Fruit fly (Drosophila melanogaster): ENCODE data around the gene dnd.

Gene dnd

DNA sequence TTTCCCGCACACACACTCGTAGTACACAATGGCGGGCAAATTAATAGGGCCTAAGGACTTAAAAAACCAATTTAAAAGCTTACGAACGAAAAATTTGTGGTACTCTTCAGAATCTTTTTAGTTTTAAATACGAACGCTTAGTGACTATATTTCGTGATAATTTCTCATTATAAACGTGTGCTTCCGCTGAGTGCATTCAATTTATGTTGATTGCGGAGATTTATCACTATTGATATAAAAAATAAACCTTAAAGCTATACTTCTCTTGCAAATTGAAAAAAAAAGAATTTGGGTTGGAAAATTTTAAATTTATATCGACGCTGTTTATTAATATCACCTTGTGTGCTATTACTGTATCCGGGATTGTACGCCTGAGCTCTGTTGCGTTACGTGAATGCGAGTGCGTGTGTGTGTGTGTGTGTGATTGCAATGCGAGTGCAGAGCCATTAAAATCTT lies 38.1 kb downstream of the dnd start (continued):
- peak; percentile 8 for TF ChIP-seq CG10462 (GFP tag; optimal IDR thresholded peaks at IDR 0.05)
- peak; percentile 53 for TF ChIP-seq ac (GFP tag; optimal IDR thresholded peaks at IDR 0.05)

DNA sequence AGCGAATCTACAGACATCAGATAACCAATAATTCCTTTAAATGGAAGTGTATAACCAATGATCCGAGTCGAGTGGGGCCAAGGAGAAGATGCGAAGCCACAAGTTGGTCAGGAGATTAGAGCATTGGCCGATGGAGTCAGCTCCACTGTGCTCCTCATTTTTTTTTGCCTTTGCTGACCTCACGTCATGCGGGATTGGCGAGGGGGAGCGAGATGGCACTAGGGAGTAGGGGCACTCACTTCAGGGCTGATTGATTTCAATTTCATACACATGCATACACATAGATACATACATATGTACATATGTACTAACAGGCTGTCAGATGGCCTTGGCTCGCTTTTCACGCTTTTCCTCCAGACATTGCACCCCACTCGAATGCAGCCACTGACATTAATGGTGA lies 38.9 kb downstream of the dnd start:
- no peak for TF ChIP-seq Stat92E (GFP tag; optimal IDR thresholded peaks at IDR 0.05)
- no peak for TF ChIP-seq repo (GFP tag; optimal IDR thresholded peaks at IDR 0.05)
- TF ChIP-seq sens (GFP tag), result peak; percentile 50
- TF ChIP-seq CG7786 (GFP tag; optimal IDR thresholded peaks at IDR 0.05), result no peak
- 0 out of 2 replicates have a peak, but pooled peaks have one; percentile 14 for TF ChIP-seq CG16779 (GFP tag; IDR thresholded peaks at IDR 0.05)
- TF ChIP-seq ttk (GFP tag; IDR thresholded peaks at IDR 0.05), result no peak
- no peak for TF ChIP-seq gcm (GFP tag; optimal IDR thresholded peaks at IDR 0.05)
- TF ChIP-seq Bdp1 (GFP tag; optimal IDR thresholded peaks at IDR 0.05), result no peak
- TF ChIP-seq NC2β (GFP tag; optimal IDR thresholded peaks at IDR 0.05), result no peak

DNA sequence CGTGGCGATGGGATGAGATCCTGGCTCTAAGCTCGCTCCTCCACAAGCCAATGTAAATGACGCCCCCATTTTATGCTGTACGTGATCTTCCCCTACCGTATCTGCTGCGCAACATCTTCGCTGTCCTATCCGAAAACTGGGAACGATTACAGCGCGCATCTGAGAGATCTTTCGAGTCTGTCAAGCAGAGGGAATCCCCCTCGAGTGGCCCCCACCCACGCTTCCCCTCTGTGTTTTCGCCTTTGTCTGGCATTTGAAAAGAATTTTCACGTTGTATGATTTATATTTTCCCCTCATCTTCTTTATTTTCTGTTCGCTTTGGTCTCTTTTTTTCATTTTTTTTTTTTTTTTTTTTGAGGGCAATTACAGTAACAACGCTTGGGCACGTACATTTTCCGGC lies 39.7 kb downstream of the dnd start:
- TF ChIP-seq CG32772 (GFP tag; IDR thresholded peaks at IDR 0.05) (peak; percentile 48; the same call in 1 of the 2 replicates), sd (tag; optimal IDR thresholded peaks at IDR 0.05) (peak; percentile 29), grn (GFP tag; optimal IDR thresholded peaks at IDR 0.05) (peak; percentile 36), crol (GFP tag; IDR thresholded peaks at IDR 0.05) (peak; percentile 65; the same call in 1 of the 2 replicates), CG2199 (GFP tag; IDR thresholded peaks at IDR 0.05) (0 out of 3 replicates have a peak, but pooled peaks have one; percentile 58), pros (GFP tag; optimal IDR thresholded peaks at IDR 0.05) (peak; percentile 4), Rfx (GFP tag; IDR thresholded peaks at IDR 0.05) (0 out of 2 replicates have a peak, but pooled peaks have one; percentile 10), prd (optimal IDR thresholded peaks at IDR 0.05) (no peak), prd (GFP tag; IDR thresholded peaks at IDR 0.05) (no peak), bcd (GFP tag; optimal IDR thresholded peaks at IDR 0.05) (no peak), repo (GFP tag; optimal IDR thresholded peaks at IDR 0.05) (no peak), ap (GFP tag; IDR thresholded peaks at IDR 0.05) (no peak), sr (GFP tag; IDR thresholded peaks at IDR 0.05) (peak; percentile 55; the same call in 2 of the 3 replicates)

DNA sequence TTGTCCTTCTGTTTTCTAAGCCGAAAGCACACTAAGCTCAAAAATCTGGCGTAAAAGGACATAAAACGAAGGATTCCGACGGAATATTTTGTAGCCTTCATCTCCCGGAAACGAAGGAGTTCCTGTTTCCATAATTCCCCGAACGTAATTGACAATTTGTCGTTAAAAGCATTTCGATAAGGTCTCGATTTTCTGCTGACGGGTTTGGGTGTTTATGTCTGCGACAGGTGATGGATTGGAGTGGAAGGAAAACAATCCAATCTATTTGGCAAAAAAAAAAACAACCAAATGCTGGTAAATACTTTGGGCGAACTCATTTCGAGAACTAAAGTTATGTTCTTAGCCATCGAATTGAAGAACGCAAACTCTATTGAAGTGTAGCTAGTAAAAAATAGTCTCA lies 40.6 kb downstream of the dnd start, which contains the start of gene Gr93d:
Gene Gr93d (minus strand): TSS at position 101 of the 400 bp plus-strand sequence.
- TF ChIP-seq CG12299 (tag; optimal IDR thresholded peaks at IDR 0.05) (no peak), E2f1 (GFP tag; IDR thresholded peaks at IDR 0.05) (no peak), ttk (GFP tag; IDR thresholded peaks at IDR 0.05) (no peak), CG31441 (GFP tag; IDR thresholded peaks at IDR 0.05) (no peak), CG31388 (GFP tag; optimal IDR thresholded peaks at IDR 0.05) (no peak), gro (GFP tag; optimal IDR thresholded peaks at IDR 0.05) (no peak), CG30403 (GFP tag; optimal IDR thresholded peaks at IDR 0.05) (no peak), ssp (GFP tag; IDR thresholded peaks at IDR 0.05) (no peak), maf-S (GFP tag; optimal IDR thresholded peaks at IDR 0.05) (no peak)

DNA sequence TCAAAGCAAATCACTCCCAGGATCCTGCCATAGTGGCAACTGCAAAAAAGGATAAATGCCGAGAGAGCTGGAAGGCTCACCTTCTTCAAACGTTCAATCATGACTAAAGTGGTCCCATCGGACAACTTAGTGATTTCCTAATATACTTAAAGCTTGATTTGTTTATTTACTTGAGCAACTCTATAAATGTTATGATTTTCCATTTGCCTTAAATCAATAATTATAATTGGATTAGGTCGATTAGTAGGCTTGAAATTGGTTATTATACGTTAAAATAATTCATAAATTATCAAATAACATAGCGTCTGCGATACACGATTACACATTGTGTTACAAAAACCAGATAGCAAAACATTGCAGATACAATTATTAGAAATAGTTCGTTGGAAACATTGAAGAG lies 42.0 kb downstream of the dnd start, which contains the start of gene Gr93c:
Gene Gr93c (minus strand): TSS at position 101 of the 400 bp plus-strand sequence.
- TF ChIP-seq mirr (GFP tag; optimal IDR thresholded peaks at IDR 0.05), result no peak
- no peak for TF ChIP-seq NC2β (GFP tag; optimal IDR thresholded peaks at IDR 0.05)
- TF ChIP-seq CG13624 (GFP tag; optimal IDR thresholded peaks at IDR 0.05), result no peak
- no peak for TF ChIP-seq stwl (tag; optimal IDR thresholded peaks at IDR 0.05)

All from whole organism, embryonic.